Fruit fly (Drosophila melanogaster) whole organism, embryonic: ENCODE data around the gene LIMK1.
A peak's percentile ranks its signal among the peaks of the same experiment; 100 is the strongest.

ENCODE experiments used
- Adf1 ChIP-seq: fragments of 200-800 bp; sonication (Bioruptor generic); IDR thresholded peaks from 2 replicates; pipeline ENCODE4 v1.3.6; 2022; ENCODE audit warnings: missing biosample characterization, missing genetic modification characterization
- Asciz ChIP-seq: fragments of 200-800 bp; sonication (Bioruptor generic); optimal IDR thresholded peaks from 2 replicates; lab custom pipeline; 2017; ENCODE audit warnings: missing biosample characterization, mild to moderate bottlenecking, missing genetic modification characterization, missing genetic modification reagents
- BEAF-32 ChIP-seq: fragments of 200-800 bp; sonication (Bioruptor generic); optimal IDR thresholded peaks from 3 replicates; lab custom pipeline; 2017; ENCODE audit warnings: missing biosample characterization, missing genetic modification characterization, mild to moderate bottlenecking, moderate library complexity, missing genetic modification reagents
- CG10654 ChIP-seq: fragments of 200-800 bp; sonication (Bioruptor generic); optimal IDR thresholded peaks from 2 replicates; lab custom pipeline; 2016; ENCODE audit warnings: missing biosample characterization, missing genetic modification characterization
- CG12744 ChIP-seq: fragments of 200-800 bp; sonication (Bioruptor generic); optimal IDR thresholded peaks from 2 replicates; lab custom pipeline; 2016; ENCODE audit warnings: missing biosample characterization, missing genetic modification characterization
- CG15269 ChIP-seq: fragments of 200-800 bp; sonication (Bioruptor generic); optimal IDR thresholded peaks from 2 replicates; lab custom pipeline; 2018; ENCODE audit warnings: missing biosample characterization, mild to moderate bottlenecking, missing genetic modification characterization, moderate library complexity
- CG1603 ChIP-seq: fragments of 200-800 bp; sonication (Bioruptor generic); optimal IDR thresholded peaks from 2 replicates; lab custom pipeline; 2019; ENCODE audit warnings: missing biosample characterization, mild to moderate bottlenecking, missing genetic modification characterization, moderate library complexity
- CG17361 ChIP-seq: fragments of 200-800 bp; sonication (Bioruptor generic); IDR thresholded peaks from 3 replicates; pipeline ENCODE4 v1.3.6; 2022; ENCODE audit warnings: missing biosample characterization, missing genetic modification characterization
- CG17612 ChIP-seq: fragments of 200-800 bp; sonication (Bioruptor generic); IDR thresholded peaks from 2 replicates; pipeline ENCODE4 v1.3.6; 2022; ENCODE audit warnings: missing biosample characterization, missing genetic modification characterization
- CG1792 ChIP-seq: fragments of 200-800 bp; sonication (Bioruptor generic); optimal IDR thresholded peaks from 2 replicates; lab custom pipeline; 2016; ENCODE audit warnings: missing biosample characterization, missing genetic modification characterization
- CG18599 ChIP-seq: fragments of 200-800 bp; sonication (Bioruptor generic); optimal IDR thresholded peaks from 3 replicates; lab custom pipeline; 2017; ENCODE audit warnings: missing biosample characterization, missing genetic modification characterization, mild to moderate bottlenecking, moderate library complexity, missing genetic modification reagents
- CG31224 ChIP-seq: fragments of 200-800 bp; sonication (Bioruptor generic); IDR thresholded peaks from 2 replicates; pipeline ENCODE4 v1.3.6; 2022; ENCODE audit warnings: missing biosample characterization, missing genetic modification characterization
- CG33557 ChIP-seq: fragments of 200-800 bp; sonication (Bioruptor generic); optimal IDR thresholded peaks from 2 replicates; lab custom pipeline; 2019; ENCODE audit warnings: missing biosample characterization, mild to moderate bottlenecking, missing genetic modification characterization, moderate library complexity
- CG4282 ChIP-seq: fragments of 200-800 bp; sonication (Bioruptor generic); optimal IDR thresholded peaks from 2 replicates; lab custom pipeline; 2016; ENCODE audit warnings: missing biosample characterization, missing genetic modification characterization
- CG4617 ChIP-seq: fragments of 200-800 bp; sonication (Bioruptor generic); optimal IDR thresholded peaks from 3 replicates; lab custom pipeline; 2016; ENCODE audit warnings: missing biosample characterization, missing genetic modification characterization, borderline replicate concordance
- CG5180 ChIP-seq: fragments of 200-800 bp; sonication (Bioruptor generic); optimal IDR thresholded peaks from 3 replicates; lab custom pipeline; 2017; ENCODE audit warnings: missing biosample characterization, missing genetic modification characterization, mild to moderate bottlenecking, moderate library complexity, missing genetic modification reagents
- CG6272 ChIP-seq: fragments of 200-800 bp; sonication (Bioruptor generic); IDR thresholded peaks from 2 replicates; pipeline ENCODE4 v1.3.6; 2022; ENCODE audit warnings: missing biosample characterization, missing genetic modification characterization
- CG7786 ChIP-seq: fragments of 200-800 bp; sonication (Bioruptor generic); optimal IDR thresholded peaks from 2 replicates; lab custom pipeline; 2016; ENCODE audit warnings: missing biosample characterization, missing genetic modification characterization
- CG8281 ChIP-seq: fragments of 200-800 bp; sonication (Bioruptor generic); optimal IDR thresholded peaks from 2 replicates; lab custom pipeline; 2018; ENCODE audit warnings: missing biosample characterization, mild to moderate bottlenecking, missing genetic modification characterization, moderate library complexity
- CG8765 ChIP-seq: fragments of 200-800 bp; sonication (Bioruptor generic); IDR thresholded peaks from 2 replicates; pipeline ENCODE4 v1.3.6; 2022; ENCODE audit warnings: missing biosample characterization, missing genetic modification characterization
- CG9215 ChIP-seq: fragments of 200-800 bp; sonication (Bioruptor generic); IDR thresholded peaks from 2 replicates; pipeline ENCODE4 v1.3.6; 2022; ENCODE audit warnings: missing biosample characterization, missing genetic modification characterization
- CG9932 ChIP-seq: fragments of 200-800 bp; sonication (Bioruptor generic); IDR thresholded peaks from 2 replicates; pipeline ENCODE4 v1.3.6; 2022; ENCODE audit warnings: missing biosample characterization, missing genetic modification characterization
- D19B ChIP-seq: fragments of 200-800 bp; sonication (Bioruptor generic); optimal IDR thresholded peaks from 2 replicates; lab custom pipeline; 2017; ENCODE audit warnings: missing biosample characterization, mild to moderate bottlenecking, missing genetic modification characterization
- Dip3 ChIP-seq: fragments of 200-800 bp; sonication (Bioruptor generic); optimal IDR thresholded peaks from 3 replicates; lab custom pipeline; 2016; ENCODE audit warnings: missing biosample characterization, missing genetic modification characterization
- Dll ChIP-seq: fragments of 200-800 bp; sonication (Bioruptor generic); IDR thresholded peaks from 4 replicates; pipeline ENCODE4 v1.3.6; 2022; ENCODE audit warnings: missing biosample characterization, missing genetic modification characterization; ENCODE audit not compliant: partially characterized antibody
- Gug ChIP-seq: fragments of 200-800 bp; sonication (Bioruptor generic); IDR thresholded peaks from 4 replicates; pipeline ENCODE4 v1.3.6; 2022; ENCODE audit warnings: missing biosample characterization, missing genetic modification characterization
- Hand ChIP-seq: fragments of 200-800 bp; sonication (Bioruptor generic); optimal IDR thresholded peaks from 2 replicates; lab custom pipeline; 2017; ENCODE audit warnings: mild to moderate bottlenecking, missing biosample characterization, missing genetic modification reagents, missing genetic modification characterization
- MBD-R2 ChIP-seq: fragments of 200-800 bp; sonication (Bioruptor generic); IDR thresholded peaks from 2 replicates; pipeline ENCODE4 v1.3.6; 2022; ENCODE audit warnings: missing biosample characterization, missing genetic modification characterization
- Mrtf ChIP-seq: fragments of 200-800 bp; sonication (Bioruptor generic); IDR thresholded peaks from 3 replicates; pipeline ENCODE4 v1.3.6; 2022; ENCODE audit warnings: missing biosample characterization, missing genetic modification characterization
- Myb ChIP-seq: fragments of 200-800 bp; sonication (Bioruptor generic); optimal IDR thresholded peaks from 2 replicates; lab custom pipeline; 2016; ENCODE audit warnings: missing biosample characterization, missing genetic modification characterization
- Nf-YB ChIP-seq: fragments of 200-800 bp; sonication (Bioruptor generic); optimal IDR thresholded peaks from 3 replicates; lab custom pipeline; 2019; ENCODE audit warnings: missing biosample characterization, mild to moderate bottlenecking, missing genetic modification characterization, moderate library complexity
- Oli ChIP-seq: fragments of 200-800 bp; sonication (Bioruptor generic); optimal IDR thresholded peaks from 2 replicates; lab custom pipeline; 2018; ENCODE audit warnings: missing biosample characterization, mild to moderate bottlenecking, missing genetic modification characterization, moderate library complexity
- Scr ChIP-seq: fragments of 200-800 bp; sonication (Bioruptor generic); IDR thresholded peaks from 2 replicates; pipeline ENCODE4 v1.3.6; 2022; ENCODE audit warnings: missing biosample characterization, missing genetic modification characterization; ENCODE audit not compliant: partially characterized antibody
- ac ChIP-seq: fragments of 200-800 bp; sonication (Bioruptor generic); optimal IDR thresholded peaks from 3 replicates; lab custom pipeline; 2017; ENCODE audit warnings: missing biosample characterization, mild to moderate bottlenecking, missing genetic modification characterization
- aop ChIP-seq: fragments of 200-800 bp; sonication (Bioruptor generic); IDR thresholded peaks from 2 replicates; pipeline ENCODE4 v1.3.6; 2022; ENCODE audit warnings: missing biosample characterization, missing genetic modification characterization
- ase ChIP-seq: fragments of 200-800 bp; sonication (Bioruptor generic); IDR thresholded peaks from 3 replicates; pipeline ENCODE4 v1.3.6; 2022; ENCODE audit warnings: missing biosample characterization, missing genetic modification characterization
- az2 ChIP-seq: fragments of 200-800 bp; sonication (Bioruptor generic); optimal IDR thresholded peaks from 3 replicates; lab custom pipeline; 2016; ENCODE audit warnings: missing biosample characterization, missing genetic modification characterization
- caup ChIP-seq: fragments of 200-800 bp; sonication (Bioruptor generic); optimal IDR thresholded peaks from 3 replicates; lab custom pipeline; 2017; ENCODE audit warnings: missing biosample characterization, mild to moderate bottlenecking, missing genetic modification characterization, moderate library complexity; ENCODE audit not compliant: severe bottlenecking
- chn ChIP-seq: fragments of 200-800 bp; sonication (Bioruptor generic); optimal IDR thresholded peaks from 2 replicates; lab custom pipeline; 2016; ENCODE audit warnings: missing biosample characterization, missing genetic modification characterization
- emc ChIP-seq: fragments of 200-800 bp; sonication (Bioruptor generic); optimal IDR thresholded peaks from 2 replicates; lab custom pipeline; 2016; ENCODE audit warnings: missing biosample characterization, missing genetic modification characterization
- fd102C ChIP-seq: fragments of 200-800 bp; sonication (Bioruptor generic); optimal IDR thresholded peaks from 2 replicates; lab custom pipeline; 2018; ENCODE audit warnings: missing biosample characterization, mild to moderate bottlenecking, missing genetic modification characterization, moderate library complexity
- lov ChIP-seq, 2 experiments: fragments of 200-800 bp in 1 of 2; fragments of >200 bp in 1 of 2; sonication (Bioruptor generic) in 1 of 2; IDR thresholded peaks in 1 of 2; optimal IDR thresholded peaks in 1 of 2; 2 replicates in 1 of 2; 3 replicates in 1 of 2; pipeline versions ENCODE4 v1.3.6 to Lab custom; 2017 to 2022; ENCODE audit warnings: missing biosample characterization in 1 of 2, missing genetic modification characterization in 1 of 2
- mam ChIP-seq: fragments of 200-800 bp; sonication (Bioruptor generic); optimal IDR thresholded peaks from 3 replicates; lab custom pipeline; 2016; ENCODE audit warnings: missing biosample characterization, missing genetic modification characterization
- mirr ChIP-seq: fragments of 200-800 bp; sonication (Bioruptor generic); optimal IDR thresholded peaks from 3 replicates; lab custom pipeline; 2018; ENCODE audit warnings: missing biosample characterization, mild to moderate bottlenecking, missing genetic modification characterization
- p53 ChIP-seq: fragments of 200-800 bp; sonication (Bioruptor generic); optimal IDR thresholded peaks from 2 replicates; lab custom pipeline; 2016; ENCODE audit warnings: missing biosample characterization, missing genetic modification characterization
- sens ChIP-seq: fragments of 200-800 bp; sonication (Bioruptor generic); peaks from one replicate; lab custom pipeline; 2016; ENCODE audit warnings: missing biosample characterization, missing genetic modification characterization
- sisA ChIP-seq: fragments of 200-800 bp; sonication (Bioruptor generic); IDR thresholded peaks from 2 replicates; pipeline ENCODE4 v1.3.6; 2022; ENCODE audit warnings: missing biosample characterization, missing genetic modification characterization
- slp2 ChIP-seq: fragments of 200-800 bp; sonication (Bioruptor generic); optimal IDR thresholded peaks from 2 replicates; lab custom pipeline; 2016; ENCODE audit warnings: missing biosample characterization, missing genetic modification characterization
- sob ChIP-seq: fragments of 200-800 bp; sonication (Bioruptor generic); IDR thresholded peaks from 2 replicates; pipeline ENCODE4 v1.3.6; 2022; ENCODE audit warnings: missing biosample characterization, missing genetic modification characterization
- tgo ChIP-seq: fragments of 200-800 bp; sonication (Bioruptor generic); IDR thresholded peaks from 3 replicates; pipeline ENCODE4 v1.3.6; 2022; ENCODE audit warnings: missing biosample characterization, missing genetic modification characterization
- usp ChIP-seq: fragments of >200 bp; optimal IDR thresholded peaks from 2 replicates; lab custom pipeline; 2017; ENCODE audit warnings: missing biosample characterization, missing genetic modification characterization
- z ChIP-seq: fragments of 200-800 bp; sonication (Bioruptor generic); IDR thresholded peaks from 3 replicates; pipeline ENCODE4 v1.3.6; 2022; ENCODE audit warnings: missing biosample characterization, missing genetic modification characterization

Gene LIMK1

DNA sequence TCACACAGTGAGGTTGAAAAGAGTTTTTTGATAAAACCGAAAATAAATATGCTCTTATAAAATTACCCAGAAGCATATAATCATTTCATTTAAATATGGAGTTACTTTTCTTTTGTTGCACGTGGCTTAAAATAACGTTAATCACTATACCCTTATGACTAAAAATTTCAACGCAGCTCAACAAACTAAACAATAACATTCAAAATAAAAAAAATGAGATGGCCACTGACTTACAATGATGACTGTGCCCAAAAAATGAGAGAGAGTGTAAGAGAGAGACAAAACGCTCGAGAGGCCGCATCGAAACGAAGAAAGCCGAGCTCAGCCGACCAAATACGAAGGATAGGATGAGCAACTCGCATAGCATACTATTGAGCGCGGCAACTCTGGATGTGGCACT lies 44.3 kb downstream of the LIMK1 start (continued):
- TF ChIP-seq CG5180 (GFP tag; lab: Kevin White, UChicago) (no peak), mirr (no peak), CG10654 (GFP tag; lab: Kevin White, UChicago) (no peak), CG17612 (GFP tag; lab: Robert Waterston, UW) (no peak), CG12744 (GFP tag; lab: Kevin White, UChicago) (no peak), Dip3 (peak; percentile 23), p53 (no peak), CG33557 (GFP tag; lab: Kevin White, UChicago) (no peak), slp2 (GFP tag; lab: Kevin White, UChicago) (no peak), CG9215 (no peak), Asciz (GFP tag; lab: Kevin White, UChicago) (peak; percentile 13), emc (GFP tag; lab: Kevin White, UChicago) (no peak), fd102C (GFP tag; lab: Kevin White, UChicago) (no peak), lov (optimal IDR thresholded peaks at IDR 0.05; lab: Kevin White, UChicago) (no peak), lov (GFP tag; IDR thresholded peaks at IDR 0.05; lab: Robert Waterston, UW) (no peak), Scr (GFP tag; lab: Robert Waterston, UW) (no peak), sisA (GFP tag; lab: Robert Waterston, UW) (peak; percentile 53), ase (GFP tag; lab: Robert Waterston, UW) (no peak), sob (GFP tag; lab: Robert Waterston, UW) (no peak), CG31224 (GFP tag; lab: Robert Waterston, UW) (no peak), az2 (no peak), caup (GFP tag; lab: Kevin White, UChicago) (peak; percentile 24), z (GFP tag; lab: Robert Waterston, UW) (no peak), CG1792 (GFP tag; lab: Kevin White, UChicago) (no peak), CG15269 (peak; percentile 59), Myb (GFP tag; lab: Kevin White, UChicago) (peak; percentile 25), CG4282 (no peak), CG9932 (GFP tag; lab: Robert Waterston, UW) (0 out of 2 replicates have a peak, but pooled peaks have one; percentile 18), CG8281 (no peak), CG8765 (GFP tag; lab: Robert Waterston, UW) (no peak), usp (GFP tag; lab: Kevin White, UChicago) (no peak), Adf1 (GFP tag; lab: Robert Waterston, UW) (no peak), MBD-R2 (GFP tag; lab: Robert Waterston, UW) (no peak), Gug (GFP tag; lab: Robert Waterston, UW) (no peak), sens (peak; percentile 83), CG4617 (GFP tag; lab: Kevin White, UChicago) (no peak), ac (GFP tag; lab: Kevin White, UChicago) (no peak), BEAF-32 (no peak), CG1603 (tag; lab: Kevin White, UChicago) (no peak), Dll (GFP tag; lab: Robert Waterston, UW) (no peak), Oli (tag; lab: Kevin White, UChicago) (peak; percentile 35), aop (GFP tag; lab: Robert Waterston, UW) (no peak), mam (peak; percentile 18), CG6272 (GFP tag; lab: Robert Waterston, UW) (no peak), Mrtf (no peak), Hand (GFP tag; lab: Kevin White, UChicago) (peak; percentile 42), Nf-YB (no peak), CG7786 (no peak), D19B (no peak), CG17361 (GFP tag; lab: Robert Waterston, UW) (peak; percentile 45; the same call in 1 of the 3 replicates), CG18599 (peak; percentile 51), tgo (no peak), chn (no peak)
